Fruit fly (Drosophila melanogaster) whole organism, embryonic: ENCODE data around the gene IleRS-m.

Experiments used
- Atf-2 ChIP-seq: fragments of 200-800 bp; sonication (Bioruptor generic); optimal IDR thresholded peaks from 2 replicates; lab custom pipeline; 2016; ENCODE audit warnings: missing biosample characterization, missing genetic modification characterization
- Atf6 ChIP-seq: fragments of 200-800 bp; sonication (Bioruptor generic); IDR thresholded peaks from 2 replicates; pipeline ENCODE4 v1.3.6; 2022; ENCODE audit warnings: missing biosample characterization, missing genetic modification characterization
- Bgb ChIP-seq: fragments of 200-800 bp; sonication (Bioruptor generic); IDR thresholded peaks from 2 replicates; pipeline ENCODE4 v1.3.6; 2022; ENCODE audit warnings: missing biosample characterization, missing genetic modification characterization; ENCODE audit not compliant: partially characterized antibody
- CG10267 ChIP-seq: fragments of 200-800 bp; sonication (Bioruptor generic); optimal IDR thresholded peaks from 2 replicates; lab custom pipeline; 2018; ENCODE audit warnings: missing biosample characterization, mild to moderate bottlenecking, missing genetic modification characterization, moderate library complexity
- CG11695 ChIP-seq: fragments of 200-800 bp; sonication (Bioruptor generic); IDR thresholded peaks from 3 replicates; pipeline ENCODE4 v1.3.6; 2022; ENCODE audit warnings: missing biosample characterization, missing genetic modification characterization
- CG12219 ChIP-seq: fragments of 200-800 bp; sonication (Bioruptor generic); optimal IDR thresholded peaks from 3 replicates; lab custom pipeline; 2018; ENCODE audit warnings: missing biosample characterization, mild to moderate bottlenecking, missing genetic modification characterization
- CG13123 ChIP-seq: fragments of 200-800 bp; sonication (Bioruptor generic); optimal IDR thresholded peaks from 2 replicates; lab custom pipeline; 2016; ENCODE audit warnings: missing biosample characterization, missing genetic modification characterization
- CG13775 ChIP-seq: fragments of 200-800 bp; sonication (Bioruptor generic); optimal IDR thresholded peaks from 3 replicates; lab custom pipeline; 2017; ENCODE audit warnings: missing biosample characterization, mild to moderate bottlenecking, missing genetic modification characterization
- CG15269 ChIP-seq: fragments of 200-800 bp; sonication (Bioruptor generic); optimal IDR thresholded peaks from 2 replicates; lab custom pipeline; 2018; ENCODE audit warnings: missing biosample characterization, mild to moderate bottlenecking, missing genetic modification characterization, moderate library complexity
- CG1529 ChIP-seq: fragments of 200-800 bp; sonication (Bioruptor generic); optimal IDR thresholded peaks from 3 replicates; lab custom pipeline; 2018; ENCODE audit warnings: missing biosample characterization, missing genetic modification characterization
- CG15696 ChIP-seq: fragments of 200-800 bp; sonication (Bioruptor generic); optimal IDR thresholded peaks from 2 replicates; lab custom pipeline; 2019; ENCODE audit warnings: missing biosample characterization, mild to moderate bottlenecking, missing genetic modification characterization, moderate library complexity
- CG17359 ChIP-seq: fragments of 200-800 bp; sonication (Bioruptor generic); optimal IDR thresholded peaks from 3 replicates; lab custom pipeline; 2018; ENCODE audit warnings: missing biosample characterization, mild to moderate bottlenecking, missing genetic modification characterization, moderate library complexity
- CG17612 ChIP-seq: fragments of 200-800 bp; sonication (Bioruptor generic); IDR thresholded peaks from 2 replicates; pipeline ENCODE4 v1.3.6; 2022; ENCODE audit warnings: missing biosample characterization, missing genetic modification characterization
- CG18011 ChIP-seq: fragments of 200-800 bp; sonication (Bioruptor generic); optimal IDR thresholded peaks from 2 replicates; lab custom pipeline; 2017; ENCODE audit warnings: missing biosample characterization, missing genetic modification characterization, mild to moderate bottlenecking, moderate library complexity, missing genotype
- CG6683 ChIP-seq: fragments of 200-800 bp; sonication (Bioruptor generic); optimal IDR thresholded peaks from 2 replicates; lab custom pipeline; 2017; ENCODE audit warnings: missing biosample characterization, mild to moderate bottlenecking, missing genetic modification characterization, missing genetic modification reagents
- CG9437 ChIP-seq: fragments of 200-800 bp; sonication (Bioruptor generic); optimal IDR thresholded peaks from 2 replicates; lab custom pipeline; 2018; ENCODE audit warnings: missing biosample characterization, mild to moderate bottlenecking, missing genetic modification characterization
- CG9609 ChIP-seq: fragments of 200-800 bp; sonication (Bioruptor generic); optimal IDR thresholded peaks from 3 replicates; lab custom pipeline; 2016; ENCODE audit warnings: missing biosample characterization, missing genetic modification characterization
- CG9817 ChIP-seq: fragments of 200-800 bp; sonication (Bioruptor generic); optimal IDR thresholded peaks from 2 replicates; lab custom pipeline; 2018; ENCODE audit warnings: missing biosample characterization, mild to moderate bottlenecking, missing genetic modification characterization, moderate library complexity
- Camta ChIP-seq: fragments of 200-800 bp; sonication (Bioruptor generic); optimal IDR thresholded peaks from 2 replicates; lab custom pipeline; 2016; ENCODE audit warnings: missing biosample characterization, missing genetic modification characterization
- D19B ChIP-seq: fragments of 200-800 bp; sonication (Bioruptor generic); optimal IDR thresholded peaks from 2 replicates; lab custom pipeline; 2017; ENCODE audit warnings: missing biosample characterization, mild to moderate bottlenecking, missing genetic modification characterization
- Dek ChIP-seq: fragments of 200-800 bp; sonication (Bioruptor generic); optimal IDR thresholded peaks from 3 replicates; lab custom pipeline; 2019; ENCODE audit warnings: missing biosample characterization, mild to moderate bottlenecking, missing genetic modification characterization, moderate library complexity
- Doc3 ChIP-seq: fragments of 200-800 bp; sonication (Bioruptor generic); IDR thresholded peaks from 3 replicates; pipeline ENCODE4 v1.3.6; 2022; ENCODE audit warnings: missing biosample characterization, missing genetic modification characterization; ENCODE audit not compliant: partially characterized antibody
- Fer1 ChIP-seq: fragments of 200-800 bp; sonication (Bioruptor generic); optimal IDR thresholded peaks from 2 replicates; lab custom pipeline; 2017; ENCODE audit warnings: missing biosample characterization, mild to moderate bottlenecking, missing genetic modification characterization
- HLH3B ChIP-seq: fragments of 200-800 bp; sonication (Bioruptor generic); IDR thresholded peaks from 2 replicates; pipeline ENCODE4 v1.3.6; 2022; ENCODE audit warnings: missing biosample characterization, missing genetic modification characterization
- Hr78 ChIP-seq, 2 experiments: fragments of 200-800 bp in 1 of 2; fragments of >200 bp in 1 of 2; sonication (Bioruptor generic) in 1 of 2; optimal IDR thresholded peaks; 2 replicates each; lab custom pipeline; 2017 to 2019; ENCODE audit warnings: missing biosample characterization in 2 of 2, missing genetic modification characterization in 2 of 2, mild to moderate bottlenecking in 1 of 2, moderate library complexity in 1 of 2
- MBD-R2 ChIP-seq: fragments of 200-800 bp; sonication (Bioruptor generic); IDR thresholded peaks from 2 replicates; pipeline ENCODE4 v1.3.6; 2022; ENCODE audit warnings: missing biosample characterization, missing genetic modification characterization
- Poxn ChIP-seq: fragments of 200-800 bp; sonication (Bioruptor generic); IDR thresholded peaks from 2 replicates; pipeline ENCODE4 v1.3.6; 2022; ENCODE audit warnings: missing biosample characterization, missing genetic modification characterization
- Scr ChIP-seq: fragments of 200-800 bp; sonication (Bioruptor generic); IDR thresholded peaks from 2 replicates; pipeline ENCODE4 v1.3.6; 2022; ENCODE audit warnings: missing biosample characterization, missing genetic modification characterization; ENCODE audit not compliant: partially characterized antibody
- az2 ChIP-seq: fragments of 200-800 bp; sonication (Bioruptor generic); optimal IDR thresholded peaks from 3 replicates; lab custom pipeline; 2016; ENCODE audit warnings: missing biosample characterization, missing genetic modification characterization
- bowl ChIP-seq: fragments of 200-800 bp; sonication (Bioruptor generic); IDR thresholded peaks from 2 replicates; pipeline ENCODE4 v1.3.6; 2022; ENCODE audit warnings: missing biosample characterization, missing genetic modification characterization
- caup ChIP-seq: fragments of 200-800 bp; sonication (Bioruptor generic); optimal IDR thresholded peaks from 3 replicates; lab custom pipeline; 2017; ENCODE audit warnings: missing biosample characterization, mild to moderate bottlenecking, missing genetic modification characterization, moderate library complexity; ENCODE audit not compliant: severe bottlenecking
- cg ChIP-seq: fragments of 200-800 bp; sonication (Bioruptor generic); optimal IDR thresholded peaks from 3 replicates; lab custom pipeline; 2019; ENCODE audit warnings: missing biosample characterization, mild to moderate bottlenecking, missing genetic modification characterization, moderate library complexity
- dmrt11E ChIP-seq: fragments of 200-800 bp; sonication (Bioruptor generic); optimal IDR thresholded peaks from 3 replicates; lab custom pipeline; 2018; ENCODE audit warnings: missing biosample characterization, mild to moderate bottlenecking, missing genetic modification characterization, moderate library complexity
- dpn ChIP-seq, 2 experiments: fragments of 200-800 bp; sonication (Bioruptor generic); optimal IDR thresholded peaks; 3 replicates each; lab custom pipeline; 2016; ENCODE audit warnings: missing biosample characterization in 2 of 2, missing genetic modification characterization in 2 of 2
- en ChIP-seq: fragments of 200-800 bp; sonication (Bioruptor generic); optimal IDR thresholded peaks from 2 replicates; lab custom pipeline; 2016; ENCODE audit warnings: missing biosample characterization, missing genetic modification characterization
- ftz-f1 ChIP-seq: fragments of 200-800 bp; sonication (Bioruptor generic); optimal IDR thresholded peaks from 2 replicates; lab custom pipeline; 2016; ENCODE audit warnings: missing biosample characterization, missing genetic modification characterization
- ham ChIP-seq: fragments of 200-800 bp; sonication (Bioruptor generic); IDR thresholded peaks from 2 replicates; pipeline ENCODE4 v1.3.6; 2022; ENCODE audit warnings: missing biosample characterization, missing genetic modification characterization
- hth ChIP-seq: fragments of >200 bp; optimal IDR thresholded peaks from 2 replicates; lab custom pipeline; 2017; ENCODE audit warnings: inconsistent platforms
- insv ChIP-seq, 2 experiments: fragments of 200-800 bp; sonication (Bioruptor generic); optimal IDR thresholded peaks; 3 replicates each; lab custom pipeline; 2016 to 2018; ENCODE audit warnings: missing biosample characterization in 2 of 2, missing genetic modification characterization in 2 of 2
- kay ChIP-seq: fragments of 200-800 bp; sonication (Bioruptor generic); optimal IDR thresholded peaks from 2 replicates; lab custom pipeline; 2016; ENCODE audit warnings: missing biosample characterization, missing genetic modification characterization
- ken ChIP-seq: fragments of 200-800 bp; sonication (Bioruptor generic); IDR thresholded peaks from 3 replicates; pipeline ENCODE4 v1.3.6; 2022; ENCODE audit warnings: missing biosample characterization, missing genetic modification characterization
- lola ChIP-seq, 3 experiments: fragments of >200 bp in 2 of 3; fragments of 200-800 bp in 1 of 3; sonication (Bioruptor generic) in 1 of 3; optimal IDR thresholded peaks; 2 replicates each; lab custom pipeline; 2017 to 2019; ENCODE audit warnings: missing biosample characterization in 3 of 3, missing genetic modification characterization in 3 of 3, mild to moderate bottlenecking in 1 of 3, moderate library complexity in 1 of 3
- nerfin-2 ChIP-seq: fragments of 200-800 bp; sonication (Bioruptor generic); IDR thresholded peaks from 2 replicates; pipeline ENCODE4 v1.3.6; 2022; ENCODE audit warnings: missing biosample characterization, missing genetic modification characterization; ENCODE audit not compliant: partially characterized antibody
- ranshi ChIP-seq: fragments of 200-800 bp; sonication (Bioruptor generic); IDR thresholded peaks from 2 replicates; pipeline ENCODE4 v1.3.6; 2022; ENCODE audit warnings: missing biosample characterization, missing genetic modification characterization
- sens-2 ChIP-seq: fragments of 200-800 bp; sonication (Bioruptor generic); IDR thresholded peaks from 2 replicates; pipeline ENCODE4 v1.3.6; 2022; ENCODE audit warnings: missing biosample characterization, missing genetic modification characterization
- sisA ChIP-seq: fragments of 200-800 bp; sonication (Bioruptor generic); IDR thresholded peaks from 2 replicates; pipeline ENCODE4 v1.3.6; 2022; ENCODE audit warnings: missing biosample characterization, missing genetic modification characterization
- vvl ChIP-seq: fragments of 200-800 bp; sonication (Bioruptor generic); IDR thresholded peaks from 2 replicates; pipeline ENCODE4 v1.3.6; 2022; ENCODE audit warnings: missing biosample characterization, missing genetic modification characterization
- wek ChIP-seq: fragments of 200-800 bp; sonication (Bioruptor generic); optimal IDR thresholded peaks from 3 replicates; lab custom pipeline; 2018; ENCODE audit warnings: missing biosample characterization, mild to moderate bottlenecking, missing genetic modification characterization, moderate library complexity
- zfh1 ChIP-seq: fragments of 200-800 bp; sonication (Bioruptor generic); IDR thresholded peaks from 3 replicates; pipeline ENCODE4 v1.3.6; 2022; ENCODE audit warnings: missing biosample characterization, missing genetic modification characterization

IleRS-m gene

dm6 chr3L:16056101-16056891 lies 43.8 kb upstream of the IleRS-m start (continued):
- TF ChIP-seq CG15696 (tag; lab: Kevin White, UChicago) (peak; percentile 71), Atf-2 (no peak), CG9817 (tag; lab: Kevin White, UChicago) (no peak), vvl (no peak), CG15269 (no peak), MBD-R2 (GFP tag; lab: Robert Waterston, UW) (no peak), ftz-f1 (GFP tag; lab: Kevin White, UChicago) (peak; percentile 74), cg (GFP tag; lab: Kevin White, UChicago) (no peak), lola (GFP tag; optimal IDR thresholded peaks at IDR 0.05; lab: Kevin White, UChicago) (peak in 1 of 3 experiments; percentile 24), Dek (tag; lab: Kevin White, UChicago) (no peak), caup (GFP tag; lab: Kevin White, UChicago) (no peak), D19B (GFP tag; lab: Kevin White, UChicago) (no peak), Fer1 (GFP tag; lab: Kevin White, UChicago) (no peak), Bgb (GFP tag; lab: Robert Waterston, UW) (no peak), CG18011 (no peak), Poxn (GFP tag; lab: Robert Waterston, UW) (no peak), ranshi (GFP tag; lab: Robert Waterston, UW) (no peak), az2 (no peak), CG13775 (GFP tag; lab: Kevin White, UChicago) (no peak), CG1529 (GFP tag; lab: Kevin White, UChicago) (no peak), CG17359 (tag; lab: Kevin White, UChicago) (peak; percentile 5), HLH3B (GFP tag; lab: Robert Waterston, UW) (no peak), insv (GFP tag; optimal IDR thresholded peaks at IDR 0.05; lab: Kevin White, UChicago) (no peak), Doc3 (GFP tag; lab: Robert Waterston, UW) (no peak), sens-2 (GFP tag; lab: Robert Waterston, UW) (no peak), hth (lab: Kevin White, UChicago) (no peak), Atf6 (no peak), CG9609 (GFP tag; lab: Kevin White, UChicago) (no peak), Camta (GFP tag; lab: Kevin White, UChicago) (no peak), Scr (GFP tag; lab: Robert Waterston, UW) (no peak), sisA (GFP tag; lab: Robert Waterston, UW) (no peak), dpn (GFP tag; optimal IDR thresholded peaks at IDR 0.05; lab: Kevin White, UChicago) (no peak), CG11695 (no peak), nerfin-2 (GFP tag; lab: Robert Waterston, UW) (no peak), en (GFP tag; lab: Kevin White, UChicago) (no peak), CG6683 (no peak), CG10267 (tag; lab: Kevin White, UChicago) (no peak), CG17612 (GFP tag; lab: Robert Waterston, UW) (no peak), CG13123 (GFP tag; lab: Kevin White, UChicago) (no peak), CG12219 (no peak), Hr78 (GFP tag; optimal IDR thresholded peaks at IDR 0.05; lab: Kevin White, UChicago) (peak in 1 of 2 experiments; percentile 71), dmrt11E (tag; lab: Kevin White, UChicago) (peak; percentile 57), zfh1 (GFP tag; lab: Robert Waterston, UW) (peak; percentile 40; the same call in 1 of the 3 replicates), wek (GFP tag; lab: Kevin White, UChicago) (no peak), ham (no peak), ken (GFP tag; lab: Robert Waterston, UW) (no peak), CG9437 (GFP tag; lab: Kevin White, UChicago) (no peak), kay (GFP tag; lab: Kevin White, UChicago) (no peak), bowl (GFP tag; lab: Robert Waterston, UW) (no peak)
